Fruit fly (Drosophila melanogaster) whole organism, embryonic: Measurements from ENCODE around the gene h-cup.

ENCODE experiments used
- ATbp ChIP-seq: fragments of 200-800 bp; sonication (Bioruptor generic); optimal IDR thresholded peaks from 2 replicates; lab custom pipeline; 2017; ENCODE audit warnings: missing biosample characterization, mild to moderate bottlenecking, missing genetic modification characterization, missing genetic modification reagents
- Adf1 ChIP-seq: fragments of 200-800 bp; sonication (Bioruptor generic); IDR thresholded peaks from 2 replicates; pipeline ENCODE4 v1.3.6; 2022; ENCODE audit warnings: missing biosample characterization, missing genetic modification characterization
- Blimp-1 ChIP-seq: fragments of 200-800 bp; sonication (Bioruptor generic); optimal IDR thresholded peaks from 3 replicates; lab custom pipeline; 2018; ENCODE audit warnings: missing biosample characterization, missing genetic modification characterization, mild to moderate bottlenecking, moderate library complexity, missing genetic modification reagents
- CG10431 ChIP-seq: fragments of 200-800 bp; sonication (Bioruptor generic); optimal IDR thresholded peaks from 3 replicates; lab custom pipeline; 2018; ENCODE audit warnings: missing biosample characterization, mild to moderate bottlenecking, missing genetic modification characterization
- CG12104 ChIP-seq: fragments of 200-800 bp; sonication (Bioruptor generic); optimal IDR thresholded peaks from 3 replicates; lab custom pipeline; 2016; ENCODE audit warnings: missing biosample characterization, missing genetic modification characterization
- CG12391 ChIP-seq: fragments of 200-800 bp; sonication (Bioruptor generic); optimal IDR thresholded peaks from 3 replicates; lab custom pipeline; 2018; ENCODE audit warnings: missing biosample characterization, mild to moderate bottlenecking, missing genetic modification characterization, moderate library complexity
- CG14710 ChIP-seq: fragments of 200-800 bp; sonication (Bioruptor generic); optimal IDR thresholded peaks from 3 replicates; lab custom pipeline; 2019; ENCODE audit warnings: missing biosample characterization, mild to moderate bottlenecking, missing genetic modification characterization, moderate library complexity
- CG1529 ChIP-seq: fragments of 200-800 bp; sonication (Bioruptor generic); optimal IDR thresholded peaks from 3 replicates; lab custom pipeline; 2018; ENCODE audit warnings: missing biosample characterization, missing genetic modification characterization
- CG15696 ChIP-seq: fragments of 200-800 bp; sonication (Bioruptor generic); optimal IDR thresholded peaks from 2 replicates; lab custom pipeline; 2019; ENCODE audit warnings: missing biosample characterization, mild to moderate bottlenecking, missing genetic modification characterization, moderate library complexity
- CG17359 ChIP-seq: fragments of 200-800 bp; sonication (Bioruptor generic); optimal IDR thresholded peaks from 3 replicates; lab custom pipeline; 2018; ENCODE audit warnings: missing biosample characterization, mild to moderate bottlenecking, missing genetic modification characterization, moderate library complexity
- CG2120 ChIP-seq: fragments of 200-800 bp; sonication (Bioruptor generic); optimal IDR thresholded peaks from 3 replicates; lab custom pipeline; 2016; ENCODE audit warnings: missing biosample characterization, missing genetic modification characterization
- CG2202 ChIP-seq: fragments of 200-800 bp; sonication (Bioruptor generic); optimal IDR thresholded peaks from 2 replicates; lab custom pipeline; 2018; ENCODE audit warnings: missing biosample characterization, mild to moderate bottlenecking, missing genetic modification characterization
- CG30403 ChIP-seq: fragments of 200-800 bp; sonication (Bioruptor generic); optimal IDR thresholded peaks from 3 replicates; lab custom pipeline; 2016; ENCODE audit warnings: missing biosample characterization, missing genetic modification characterization
- CG33557 ChIP-seq: fragments of 200-800 bp; sonication (Bioruptor generic); optimal IDR thresholded peaks from 2 replicates; lab custom pipeline; 2019; ENCODE audit warnings: missing biosample characterization, mild to moderate bottlenecking, missing genetic modification characterization, moderate library complexity
- CG9932 ChIP-seq: fragments of 200-800 bp; sonication (Bioruptor generic); IDR thresholded peaks from 2 replicates; pipeline ENCODE4 v1.3.6; 2022; ENCODE audit warnings: missing biosample characterization, missing genetic modification characterization
- D19B ChIP-seq: fragments of 200-800 bp; sonication (Bioruptor generic); optimal IDR thresholded peaks from 2 replicates; lab custom pipeline; 2017; ENCODE audit warnings: missing biosample characterization, mild to moderate bottlenecking, missing genetic modification characterization
- Dad ChIP-seq: fragments of 200-800 bp; sonication (Bioruptor generic); optimal IDR thresholded peaks from 3 replicates; lab custom pipeline; 2016; ENCODE audit warnings: missing biosample characterization, missing genetic modification characterization
- Dll ChIP-seq: fragments of 200-800 bp; sonication (Bioruptor generic); IDR thresholded peaks from 4 replicates; pipeline ENCODE4 v1.3.6; 2022; ENCODE audit warnings: missing biosample characterization, missing genetic modification characterization; ENCODE audit not compliant: partially characterized antibody
- Dref ChIP-seq: fragments of 200-800 bp; sonication (Bioruptor generic); IDR thresholded peaks from 2 replicates; pipeline ENCODE4 v1.3.6; 2022; ENCODE audit warnings: missing biosample characterization, missing genetic modification characterization
- E2f2 ChIP-seq: fragments of 200-800 bp; sonication (Bioruptor generic); IDR thresholded peaks from 2 replicates; pipeline ENCODE4 v1.3.6; 2022; ENCODE audit warnings: missing biosample characterization, missing genetic modification characterization
- HLH54F ChIP-seq: fragments of 200-800 bp; sonication (Bioruptor generic); optimal IDR thresholded peaks from 3 replicates; lab custom pipeline; 2016; ENCODE audit warnings: missing biosample characterization, missing genetic modification characterization
- Mrtf ChIP-seq: fragments of 200-800 bp; sonication (Bioruptor generic); IDR thresholded peaks from 3 replicates; pipeline ENCODE4 v1.3.6; 2022; ENCODE audit warnings: missing biosample characterization, missing genetic modification characterization
- Myb ChIP-seq: fragments of 200-800 bp; sonication (Bioruptor generic); optimal IDR thresholded peaks from 2 replicates; lab custom pipeline; 2016; ENCODE audit warnings: missing biosample characterization, missing genetic modification characterization
- NC2α ChIP-seq: fragments of 200-800 bp; sonication (Bioruptor generic); optimal IDR thresholded peaks from 2 replicates; lab custom pipeline; 2016; ENCODE audit warnings: missing biosample characterization, missing genetic modification characterization
- NFAT ChIP-seq: fragments of 200-800 bp; sonication (Bioruptor generic); IDR thresholded peaks from 2 replicates; pipeline ENCODE4 v1.3.6; 2022; ENCODE audit warnings: missing biosample characterization, missing genetic modification characterization
- Nf-YA ChIP-seq: fragments of 200-800 bp; sonication (Bioruptor generic); IDR thresholded peaks from 2 replicates; pipeline ENCODE4 v1.3.6; 2022; ENCODE audit warnings: missing biosample characterization, missing genetic modification characterization
- Opbp ChIP-seq: fragments of 200-800 bp; sonication (Bioruptor generic); IDR thresholded peaks from 3 replicates; pipeline ENCODE4 v1.3.6; 2022; ENCODE audit warnings: missing biosample characterization, missing genetic modification characterization; ENCODE audit not compliant: partially characterized antibody
- Vsx1 ChIP-seq: fragments of 200-800 bp; sonication (Bioruptor generic); optimal IDR thresholded peaks from 2 replicates; lab custom pipeline; 2017; ENCODE audit warnings: missing biosample characterization, mild to moderate bottlenecking, missing genetic modification characterization, missing genetic modification reagents
- Xbp1 ChIP-seq: fragments of 200-800 bp; sonication (Bioruptor generic); optimal IDR thresholded peaks from 3 replicates; lab custom pipeline; 2016; ENCODE audit warnings: missing biosample characterization, mild to moderate bottlenecking, missing genetic modification characterization
- amos ChIP-seq: fragments of 200-800 bp; sonication (Bioruptor generic); IDR thresholded peaks from 2 replicates; pipeline ENCODE4 v1.3.6; 2022; ENCODE audit warnings: missing biosample characterization, missing genetic modification characterization; ENCODE audit not compliant: partially characterized antibody
- bsh ChIP-seq, 2 experiments: fragments of 200-800 bp; sonication (Bioruptor generic); optimal IDR thresholded peaks; 2 replicates each; lab custom pipeline; 2017 to 2018; ENCODE audit warnings: mild to moderate bottlenecking in 2 of 2, missing biosample characterization in 2 of 2, missing genetic modification characterization in 2 of 2, moderate library complexity in 1 of 2
- gsb-n ChIP-seq: fragments of 200-800 bp; sonication (Bioruptor generic); optimal IDR thresholded peaks from 3 replicates; lab custom pipeline; 2018; ENCODE audit warnings: missing biosample characterization, mild to moderate bottlenecking, missing genetic modification characterization
- h ChIP-seq: fragments of >200 bp; optimal IDR thresholded peaks from 2 replicates; lab custom pipeline; 2017
- hkb ChIP-seq, 2 experiments: fragments of 200-800 bp in 1 of 2; fragments of >200 bp in 1 of 2; sonication (Bioruptor generic) in 1 of 2; IDR thresholded peaks in 1 of 2; optimal IDR thresholded peaks in 1 of 2; 2 replicates each; pipeline versions ENCODE4 v1.3.6 to Lab custom; 2017 to 2022; ENCODE audit warnings: missing biosample characterization in 1 of 2, missing genetic modification characterization in 1 of 2
- kay ChIP-seq: fragments of 200-800 bp; sonication (Bioruptor generic); optimal IDR thresholded peaks from 2 replicates; lab custom pipeline; 2016; ENCODE audit warnings: missing biosample characterization, missing genetic modification characterization
- knrl ChIP-seq: fragments of 200-800 bp; sonication (Bioruptor generic); IDR thresholded peaks from 3 replicates; pipeline ENCODE4 v1.3.6; 2022; ENCODE audit warnings: missing biosample characterization, missing genetic modification characterization; ENCODE audit not compliant: partially characterized antibody
- lbe ChIP-seq: fragments of 200-800 bp; sonication (Bioruptor generic); optimal IDR thresholded peaks from 2 replicates; lab custom pipeline; 2016; ENCODE audit warnings: missing biosample characterization, mild to moderate bottlenecking, missing genetic modification characterization
- lola ChIP-seq, 3 experiments: fragments of >200 bp in 2 of 3; fragments of 200-800 bp in 1 of 3; sonication (Bioruptor generic) in 1 of 3; optimal IDR thresholded peaks; 2 replicates each; lab custom pipeline; 2017 to 2019; ENCODE audit warnings: missing biosample characterization in 3 of 3, missing genetic modification characterization in 3 of 3, mild to moderate bottlenecking in 1 of 3, moderate library complexity in 1 of 3
- pan ChIP-seq, 4 experiments: fragments of >200 bp in 3 of 4; fragments of 200-800 bp in 1 of 4; sonication (Bioruptor generic) in 1 of 4; optimal IDR thresholded peaks in 3 of 4; IDR thresholded peaks in 1 of 4; 2 replicates each; pipeline versions ENCODE4 v1.3.6 to Lab custom; 2017 to 2022; ENCODE audit warnings: missing biosample characterization in 2 of 4, missing genetic modification characterization in 2 of 4, mixed read lengths in 1 of 4
- pho ChIP-seq: fragments of 200-800 bp; sonication (Bioruptor generic); optimal IDR thresholded peaks from 2 replicates; lab custom pipeline; 2016; ENCODE audit warnings: missing biosample characterization, missing genetic modification characterization
- pnt ChIP-seq: fragments of 200-800 bp; sonication (Bioruptor generic); optimal IDR thresholded peaks from 3 replicates; lab custom pipeline; 2016; ENCODE audit warnings: missing biosample characterization, missing genetic modification characterization
- shn ChIP-seq: fragments of 200-800 bp; sonication (Bioruptor generic); optimal IDR thresholded peaks from 3 replicates; lab custom pipeline; 2016; ENCODE audit warnings: missing biosample characterization, missing genetic modification characterization
- sob ChIP-seq: fragments of 200-800 bp; sonication (Bioruptor generic); IDR thresholded peaks from 2 replicates; pipeline ENCODE4 v1.3.6; 2022; ENCODE audit warnings: missing biosample characterization, missing genetic modification characterization
- ssp ChIP-seq: fragments of 200-800 bp; sonication (Bioruptor generic); IDR thresholded peaks from 2 replicates; pipeline ENCODE4 v1.3.6; 2022; ENCODE audit warnings: missing biosample characterization, missing genetic modification characterization
- stwl ChIP-seq: fragments of 200-800 bp; sonication (Bioruptor generic); optimal IDR thresholded peaks from 3 replicates; lab custom pipeline; 2018; ENCODE audit warnings: missing biosample characterization, mild to moderate bottlenecking, missing genetic modification characterization, moderate library complexity
- tll ChIP-seq, 2 experiments: fragments of 200-800 bp in 1 of 2; fragments of >200 bp in 1 of 2; sonication (Bioruptor generic) in 1 of 2; optimal IDR thresholded peaks; 2 replicates each; lab custom pipeline; 2017 to 2019; ENCODE audit warnings: missing biosample characterization in 2 of 2, missing genetic modification characterization in 2 of 2, mild to moderate bottlenecking in 1 of 2, moderate library complexity in 1 of 2
- tx ChIP-seq: fragments of 200-800 bp; sonication (Bioruptor generic); optimal IDR thresholded peaks from 2 replicates; lab custom pipeline; 2016; ENCODE audit warnings: missing biosample characterization, missing genetic modification characterization
- wek ChIP-seq: fragments of 200-800 bp; sonication (Bioruptor generic); optimal IDR thresholded peaks from 3 replicates; lab custom pipeline; 2018; ENCODE audit warnings: missing biosample characterization, mild to moderate bottlenecking, missing genetic modification characterization, moderate library complexity
- wor ChIP-seq: fragments of 200-800 bp; sonication (Bioruptor generic); IDR thresholded peaks from 2 replicates; pipeline ENCODE4 v1.3.6; 2022; ENCODE audit warnings: missing biosample characterization, missing genetic modification characterization

h-cup gene

DNA sequence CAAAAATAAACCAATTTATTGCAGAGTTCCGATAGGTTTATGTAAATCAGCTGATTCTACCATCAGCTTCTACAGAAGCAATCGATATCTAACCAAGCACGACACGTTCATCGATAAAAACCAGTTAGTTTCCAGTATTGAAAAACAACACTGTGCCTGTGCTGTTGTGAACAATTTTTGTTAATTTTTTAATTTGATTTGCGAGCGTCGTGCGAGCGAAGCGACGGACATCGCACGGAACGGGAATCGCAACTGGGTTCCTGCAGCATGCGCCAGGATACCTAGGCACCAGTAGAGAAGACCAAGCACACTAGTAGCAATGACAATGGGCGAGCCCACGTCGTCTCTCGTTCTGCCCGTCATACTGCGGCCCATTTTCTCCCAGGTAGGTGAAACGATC is 10.9 kb downstream of the h-cup start, which contains the start of the genes Ccm3 and CG6136 (continued):
- peak; percentile 12 for TF ChIP-seq shn (GFP tag; lab: Kevin White, UChicago)
- TF ChIP-seq amos (GFP tag; lab: Robert Waterston, UW): peak; percentile 95
- peak; percentile 43 for TF ChIP-seq Xbp1 (GFP tag; lab: Kevin White, UChicago)
- peak; percentile 20 for TF ChIP-seq Dad
- peak; percentile 89 for TF ChIP-seq knrl (GFP tag; lab: Robert Waterston, UW)
- TF ChIP-seq Vsx1 (GFP tag; lab: Kevin White, UChicago): no peak
- no peak for TF ChIP-seq D19B (GFP tag; lab: Kevin White, UChicago)
- peak; percentile 72 for TF ChIP-seq CG2120 (GFP tag; lab: Kevin White, UChicago)
- no peak for TF ChIP-seq h (lab: Kevin White, UChicago)
- no peak for TF ChIP-seq CG33557 (GFP tag; lab: Kevin White, UChicago)
- no peak for TF ChIP-seq pan (optimal IDR thresholded peaks at IDR 0.05; lab: Kevin White, UChicago)
- no peak for TF ChIP-seq pan (GFP tag; optimal IDR thresholded peaks at IDR 0.05 in 1 of 2, IDR thresholded peaks at IDR 0.05 in 1 of 2)
- no peak for TF ChIP-seq hkb (optimal IDR thresholded peaks at IDR 0.05; lab: Kevin White, UChicago)
- 0 out of 2 replicates have a peak, but pooled peaks have one; percentile 41 for TF ChIP-seq hkb (GFP tag; IDR thresholded peaks at IDR 0.05; lab: Robert Waterston, UW)
- no peak for TF ChIP-seq Nf-YA (GFP tag; lab: Robert Waterston, UW)
- peak; percentile 6 for TF ChIP-seq CG12104 (GFP tag; lab: Kevin White, UChicago)
- TF ChIP-seq Myb (GFP tag; lab: Kevin White, UChicago): peak; percentile 64
- TF ChIP-seq Adf1 (GFP tag; lab: Robert Waterston, UW): peak; percentile 41; the same call in 1 of the 2 replicates
- peak; percentile 37 for TF ChIP-seq pho (GFP tag; lab: Kevin White, UChicago)
- peak; percentile 50 for TF ChIP-seq tx (GFP tag; lab: Kevin White, UChicago)
- peak; percentile 41 for TF ChIP-seq CG30403 (GFP tag; lab: Kevin White, UChicago)
- peak; percentile 66 for TF ChIP-seq E2f2 (GFP tag; lab: Robert Waterston, UW)
- TF ChIP-seq CG9932 (GFP tag; lab: Robert Waterston, UW): peak; percentile 81
- TF ChIP-seq NC2α: no peak
- no peak for TF ChIP-seq gsb-n (tag; lab: Kevin White, UChicago)
- peak; percentile 80 for TF ChIP-seq stwl
- TF ChIP-seq CG2202 (tag; lab: Kevin White, UChicago): no peak
- no peak for TF ChIP-seq kay (GFP tag; lab: Kevin White, UChicago)
- peak; percentile 84 for TF ChIP-seq sob (GFP tag; lab: Robert Waterston, UW)
- TF ChIP-seq CG15696: no peak
- TF ChIP-seq CG14710 (tag; lab: Kevin White, UChicago): peak; percentile 38
- TF ChIP-seq Opbp (GFP tag; lab: Robert Waterston, UW): peak; percentile 93
- no peak for TF ChIP-seq CG17359
- TF ChIP-seq Dll (GFP tag; lab: Robert Waterston, UW): peak; percentile 91
- TF ChIP-seq CG12391 (tag; lab: Kevin White, UChicago): peak; percentile 16
- TF ChIP-seq pnt (GFP tag; lab: Kevin White, UChicago): no peak
- TF ChIP-seq Blimp-1 (GFP tag; lab: Kevin White, UChicago): no peak
- no peak for TF ChIP-seq CG1529 (GFP tag; lab: Kevin White, UChicago)
- TF ChIP-seq bsh (GFP tag; optimal IDR thresholded peaks at IDR 0.05; lab: Kevin White, UChicago): no peak
- TF ChIP-seq lola (GFP tag; optimal IDR thresholded peaks at IDR 0.05; lab: Kevin White, UChicago): no peak
- no peak for TF ChIP-seq wor (GFP tag; lab: Robert Waterston, UW)
- no peak for TF ChIP-seq tll (GFP tag; optimal IDR thresholded peaks at IDR 0.05; lab: Kevin White, UChicago)
- TF ChIP-seq wek (GFP tag; lab: Kevin White, UChicago): no peak
- no peak for TF ChIP-seq Mrtf
- peak; percentile 35 for TF ChIP-seq HLH54F
- TF ChIP-seq ssp (GFP tag; lab: Robert Waterston, UW): no peak
- no peak for TF ChIP-seq CG10431 (GFP tag; lab: Kevin White, UChicago)
- TF ChIP-seq ATbp: no peak
- peak; percentile 61; the same call in 1 of the 2 replicates for TF ChIP-seq NFAT
- peak; percentile 97 for TF ChIP-seq Dref (GFP tag; lab: Robert Waterston, UW)
- peak; percentile 59 for TF ChIP-seq lbe
